Worm (Caenorhabditis elegans): ENCODE results near the gene C35B1.2.

DNA sequence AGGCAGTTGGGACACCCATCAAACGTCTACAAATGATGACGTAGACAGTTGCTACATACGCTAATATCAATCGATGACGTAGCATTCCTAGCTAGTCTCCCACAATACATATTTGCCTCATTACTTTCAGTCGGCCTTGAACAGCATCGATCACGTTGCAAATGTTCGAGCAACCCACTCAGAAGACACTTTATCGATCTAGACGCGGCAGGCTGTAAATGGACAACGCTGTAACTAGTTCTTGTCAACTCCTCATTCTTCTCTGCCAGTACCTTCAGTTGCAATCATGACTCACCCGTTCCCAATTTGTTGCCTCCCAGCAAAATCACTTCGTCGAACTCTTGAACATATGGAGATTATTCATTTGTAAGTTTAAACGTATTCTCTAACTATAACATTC is 14.0 kb upstream of the C35B1.2 start, which contains the start of gene pqn-75:
- TF ChIP-seq tbx-2 (tag; optimal IDR thresholded peaks at IDR 0.05) = no peak
- TF ChIP-seq sox-4 (tag; optimal IDR thresholded peaks at IDR 0.05) = no peak
- no peak for TF ChIP-seq tbx-7 (tag; optimal IDR thresholded peaks at IDR 0.05)
- TF ChIP-seq ama-1 (optimal IDR thresholded peaks at IDR 0.05) = no peak
- TF ChIP-seq unc-86 (tag; optimal IDR thresholded peaks at IDR 0.05) = no peak
- TF ChIP-seq lin-11 (tag; optimal IDR thresholded peaks at IDR 0.05) = no peak
- no peak for TF ChIP-seq C08G9.2 (tag; optimal IDR thresholded peaks at IDR 0.05)
- TF ChIP-seq fkh-10 (GFP tag; optimal IDR thresholded peaks at IDR 0.05) = no peak
